Fruit fly (Drosophila melanogaster) whole organism, pupa: ENCODE results near the gene CG6800.
A peak's percentile ranks its signal among the peaks of the same experiment; 100 is the strongest.
"Not testable (repeated sequence)": the region's sequence is repeated elsewhere in the genome, so short reads cannot be mapped to it uniquely, and the experiment has no call there.

Experiments
- CG10348 ChIP-seq: fragments of 200-800 bp; sonication (Bioruptor generic); IDR thresholded peaks from 2 replicates; pipeline ENCODE4 v1.3.6; 2022; ENCODE audit warnings: missing biosample characterization, missing genetic modification characterization
- CG12605 ChIP-seq: fragments of 200-800 bp; sonication (Bioruptor generic); IDR thresholded peaks from 2 replicates; pipeline ENCODE4 v1.3.6; 2022; ENCODE audit warnings: missing biosample characterization, missing genetic modification characterization
- CG13204 ChIP-seq: fragments of 200-800 bp; sonication (Bioruptor generic); optimal IDR thresholded peaks from 2 replicates; lab custom pipeline; 2018; ENCODE audit warnings: missing biosample characterization, mild to moderate bottlenecking, missing genetic modification characterization, moderate library complexity
- CG14655 ChIP-seq: fragments of 200-800 bp; sonication (Bioruptor generic); optimal IDR thresholded peaks from 3 replicates; lab custom pipeline; 2017; ENCODE audit warnings: mild to moderate bottlenecking, missing biosample characterization, missing genetic modification reagents, missing genetic modification characterization
- CG15710 ChIP-seq: fragments of 200-800 bp; sonication (Bioruptor generic); optimal IDR thresholded peaks from 2 replicates; lab custom pipeline; 2018; ENCODE audit warnings: missing biosample characterization, mild to moderate bottlenecking, missing genetic modification characterization, moderate library complexity
- CG17806 ChIP-seq: fragments of 200-800 bp; sonication (Bioruptor generic); optimal IDR thresholded peaks from 2 replicates; lab custom pipeline; 2018; ENCODE audit warnings: missing biosample characterization, mild to moderate bottlenecking, missing genetic modification characterization, moderate library complexity
- CG32121 ChIP-seq: fragments of 200-800 bp; sonication (Bioruptor generic); IDR thresholded peaks from 2 replicates; pipeline ENCODE4 v1.3.6; 2022; ENCODE audit warnings: missing biosample characterization, missing genetic modification characterization
- CG34367 ChIP-seq: fragments of 200-800 bp; sonication (Bioruptor generic); optimal IDR thresholded peaks from 2 replicates; lab custom pipeline; 2018; ENCODE audit warnings: missing biosample characterization, mild to moderate bottlenecking, missing genetic modification characterization
- CG4496 ChIP-seq: fragments of 200-800 bp; sonication (Bioruptor generic); IDR thresholded peaks from 3 replicates; pipeline ENCODE4 v1.3.6; 2022; ENCODE audit warnings: missing biosample characterization, missing genetic modification characterization
- CG8159 ChIP-seq: fragments of 200-800 bp; sonication (Bioruptor generic); optimal IDR thresholded peaks from 3 replicates; lab custom pipeline; 2018; ENCODE audit warnings: missing biosample characterization, mild to moderate bottlenecking, missing genetic modification characterization, moderate library complexity
- CG8301 ChIP-seq: fragments of 200-800 bp; sonication (Bioruptor generic); optimal IDR thresholded peaks from 2 replicates; lab custom pipeline; 2018; ENCODE audit warnings: missing biosample characterization, mild to moderate bottlenecking, missing genetic modification characterization
- CG9948 ChIP-seq: fragments of 200-800 bp; sonication (Bioruptor generic); optimal IDR thresholded peaks from 2 replicates; lab custom pipeline; 2018; ENCODE audit warnings: missing biosample characterization, mild to moderate bottlenecking, missing genetic modification characterization, moderate library complexity
- D1 ChIP-seq: fragments of 200-800 bp; sonication (Bioruptor generic); optimal IDR thresholded peaks from 2 replicates; lab custom pipeline; 2018; ENCODE audit warnings: missing biosample characterization, mild to moderate bottlenecking, missing genetic modification characterization, moderate library complexity
- EcR ChIP-seq: fragments of 200-800 bp; sonication (Bioruptor generic); optimal IDR thresholded peaks from 3 replicates; lab custom pipeline; 2019; ENCODE audit warnings: missing biosample characterization, missing genetic modification characterization, mild to moderate bottlenecking, moderate library complexity, missing genetic modification reagents
- Ets98B ChIP-seq: fragments of 200-800 bp; sonication (Bioruptor generic); IDR thresholded peaks from 2 replicates; pipeline ENCODE4 v1.3.6; 2022; ENCODE audit warnings: missing biosample characterization, missing genetic modification characterization
- Pif1A ChIP-seq: fragments of 200-800 bp; sonication (Bioruptor generic); optimal IDR thresholded peaks from 3 replicates; lab custom pipeline; 2016; ENCODE audit warnings: missing biosample characterization, missing genetic modification characterization
- Pif1B ChIP-seq: fragments of 200-800 bp; sonication (Bioruptor generic); optimal IDR thresholded peaks from 3 replicates; lab custom pipeline; 2016; ENCODE audit warnings: missing biosample characterization, missing genetic modification characterization
- Snoo ChIP-seq: fragments of 200-800 bp; sonication (Bioruptor generic); optimal IDR thresholded peaks from 3 replicates; lab custom pipeline; 2017; ENCODE audit warnings: missing biosample characterization, mild to moderate bottlenecking, missing genetic modification characterization, inconsistent platforms
- fd96Ca ChIP-seq: fragments of 200-800 bp; sonication (Bioruptor generic); IDR thresholded peaks from 3 replicates; pipeline ENCODE4 v1.3.6; 2022; ENCODE audit warnings: missing biosample characterization, missing genetic modification characterization
- gl ChIP-seq: fragments of 200-800 bp; sonication (Bioruptor generic); optimal IDR thresholded peaks from 2 replicates; lab custom pipeline; 2018; ENCODE audit warnings: missing biosample characterization, mild to moderate bottlenecking, missing genetic modification characterization
- rn ChIP-seq: fragments of 200-800 bp; sonication (Bioruptor generic); IDR thresholded peaks from 2 replicates; pipeline ENCODE4 v1.3.6; 2022; ENCODE audit warnings: missing biosample characterization, missing genetic modification characterization

Gene CG6800

DNA sequence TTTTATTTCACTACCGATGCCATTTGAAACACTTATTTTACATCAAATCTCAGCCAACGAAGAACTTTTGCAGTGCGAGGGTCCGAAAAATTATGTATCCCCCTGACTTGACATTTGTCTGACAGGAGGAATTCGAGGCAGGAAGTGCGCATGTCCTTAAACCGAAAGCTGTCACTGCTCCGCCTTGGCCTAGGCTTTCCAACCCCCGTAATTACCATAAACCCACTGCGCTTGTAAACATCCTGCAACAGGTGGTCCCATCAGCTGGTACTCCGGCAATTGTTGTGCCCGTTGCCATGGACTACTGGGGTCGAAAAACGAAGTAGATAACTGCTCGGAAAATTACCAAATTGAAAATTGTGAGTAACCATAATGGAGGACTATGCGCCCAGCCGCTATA is at the start of gene CG6800, which contains the start of gene GABA-B-R2:
Gene CG6800 (plus strand): TSS at position 373 of the 400 bp plus-strand sequence.
Gene GABA-B-R2 (minus strand): TSS at position 75 of the 400 bp plus-strand sequence.
- TF ChIP-seq rn (GFP tag; lab: Robert Waterston, UW) (no peak), Pif1B (GFP tag; lab: Kevin White, UChicago) (no peak), CG15710 (tag; lab: Kevin White, UChicago) (no peak), CG4496 (no peak), CG12605 (peak; percentile 84), gl (no peak), CG32121 (GFP tag; lab: Robert Waterston, UW) (no peak), fd96Ca (GFP tag; lab: Robert Waterston, UW) (no peak), CG34367 (tag; lab: Kevin White, UChicago) (no peak)

DNA sequence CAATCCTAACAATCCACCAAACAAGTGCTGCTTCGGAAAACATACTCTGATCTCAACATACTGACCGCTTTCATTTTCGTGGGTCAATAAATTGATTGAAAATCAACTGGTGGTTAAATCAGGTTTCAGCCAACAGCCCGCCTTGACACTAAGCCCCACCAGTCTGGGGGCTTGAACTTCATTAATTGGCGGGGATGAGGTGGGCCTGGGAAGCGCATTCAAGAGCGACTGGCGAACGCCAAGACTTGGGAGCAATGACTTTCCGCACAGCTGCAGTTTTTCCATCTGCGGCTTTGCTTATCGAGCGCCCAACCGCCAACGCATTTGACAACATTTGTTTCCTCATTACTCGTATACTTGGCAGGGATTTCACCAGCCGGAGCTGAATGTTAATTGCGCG is 49.3 kb upstream of the CG6800 start:
- no peak for TF ChIP-seq CG34367 (tag; lab: Kevin White, UChicago)
- TF ChIP-seq EcR (GFP tag; lab: Kevin White, UChicago), result peak; percentile 60
- 0 out of 3 replicates have a peak, but pooled peaks have one; percentile 22 for TF ChIP-seq CG4496

DNA sequence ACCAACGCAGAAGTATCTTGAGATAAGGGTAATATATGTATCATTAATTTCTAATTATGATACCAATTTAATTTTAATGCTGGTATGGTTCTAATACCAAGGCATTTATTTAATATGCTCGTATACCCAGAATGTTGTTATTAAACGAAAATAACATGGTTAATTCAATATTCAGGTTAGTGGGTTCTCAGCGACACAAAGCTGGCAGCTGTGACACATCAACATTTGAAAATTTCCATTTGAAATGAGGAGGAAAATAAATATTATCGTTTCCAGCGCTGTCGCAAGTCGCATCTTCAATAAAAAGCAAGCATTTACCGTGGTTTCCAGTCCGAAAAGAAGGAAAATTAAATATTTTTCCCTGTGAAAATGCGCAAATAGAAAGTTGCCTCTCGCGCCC is 45.0 kb upstream of the CG6800 start:
- TF ChIP-seq EcR (GFP tag; lab: Kevin White, UChicago), result no peak
- no peak for TF ChIP-seq CG9948 (tag; lab: Kevin White, UChicago)
- no peak for TF ChIP-seq CG34367 (tag; lab: Kevin White, UChicago)
- no peak for TF ChIP-seq Ets98B (GFP tag; lab: Robert Waterston, UW)
- no peak for TF ChIP-seq CG13204 (GFP tag; lab: Kevin White, UChicago)
- TF ChIP-seq CG14655 (GFP tag; lab: Kevin White, UChicago), result no peak
- no peak for TF ChIP-seq Pif1B (GFP tag; lab: Kevin White, UChicago)
- no peak for TF ChIP-seq gl
- TF ChIP-seq CG17806 (tag; lab: Kevin White, UChicago), result no peak
- no peak for TF ChIP-seq fd96Ca (GFP tag; lab: Robert Waterston, UW)
- no peak for TF ChIP-seq CG8301 (tag; lab: Kevin White, UChicago)
- TF ChIP-seq CG10348 (GFP tag; lab: Robert Waterston, UW), result no peak

DNA sequence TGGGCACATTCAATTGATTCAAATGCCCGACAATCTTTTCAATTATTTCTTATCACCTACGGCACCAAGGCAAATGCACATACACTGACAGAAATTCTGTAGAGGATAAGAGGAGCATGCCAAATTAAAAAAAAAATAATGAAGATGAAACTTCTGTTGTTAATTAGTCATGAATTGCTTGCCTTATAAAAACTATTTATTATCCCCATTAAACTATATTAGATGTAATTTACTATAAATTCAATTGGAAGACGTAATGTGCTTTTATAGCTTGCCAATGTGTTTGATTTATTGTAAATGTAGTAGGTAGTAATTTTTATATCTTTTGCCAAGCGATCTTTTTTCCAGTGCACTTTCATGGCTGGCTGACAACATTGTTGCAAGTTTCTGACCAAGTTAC is 44.3 kb upstream of the CG6800 start:
- 0 out of 3 replicates have a peak, but pooled peaks have one; percentile 33 for TF ChIP-seq CG4496
- no peak for TF ChIP-seq Snoo
- no peak for TF ChIP-seq CG9948 (tag; lab: Kevin White, UChicago)
- no peak for TF ChIP-seq fd96Ca (GFP tag; lab: Robert Waterston, UW)
- no peak for TF ChIP-seq CG10348 (GFP tag; lab: Robert Waterston, UW)
- TF ChIP-seq CG13204 (GFP tag; lab: Kevin White, UChicago), result no peak
- TF ChIP-seq Pif1A (GFP tag; lab: Kevin White, UChicago), result no peak
- no peak for TF ChIP-seq rn (GFP tag; lab: Robert Waterston, UW)
- TF ChIP-seq CG32121 (GFP tag; lab: Robert Waterston, UW), result peak; percentile 59; the same call in 1 of the 2 replicates
- no peak for TF ChIP-seq Pif1B (GFP tag; lab: Kevin White, UChicago)
- TF ChIP-seq CG17806 (tag; lab: Kevin White, UChicago), result no peak
- TF ChIP-seq CG8301 (tag; lab: Kevin White, UChicago), result no peak
- TF ChIP-seq gl, result no peak
- TF ChIP-seq CG34367 (tag; lab: Kevin White, UChicago), result no peak
- peak; percentile 29 for TF ChIP-seq CG14655 (GFP tag; lab: Kevin White, UChicago)
- no peak for TF ChIP-seq EcR (GFP tag; lab: Kevin White, UChicago)
- peak; percentile 56; the same call in 1 of the 2 replicates for TF ChIP-seq Ets98B (GFP tag; lab: Robert Waterston, UW)
- TF ChIP-seq CG15710 (tag; lab: Kevin White, UChicago), result no peak
- TF ChIP-seq CG8159 (tag; lab: Kevin White, UChicago), result no peak
- no peak for TF ChIP-seq D1 (tag; lab: Kevin White, UChicago)
- TF ChIP-seq CG12605, result no peak

DNA sequence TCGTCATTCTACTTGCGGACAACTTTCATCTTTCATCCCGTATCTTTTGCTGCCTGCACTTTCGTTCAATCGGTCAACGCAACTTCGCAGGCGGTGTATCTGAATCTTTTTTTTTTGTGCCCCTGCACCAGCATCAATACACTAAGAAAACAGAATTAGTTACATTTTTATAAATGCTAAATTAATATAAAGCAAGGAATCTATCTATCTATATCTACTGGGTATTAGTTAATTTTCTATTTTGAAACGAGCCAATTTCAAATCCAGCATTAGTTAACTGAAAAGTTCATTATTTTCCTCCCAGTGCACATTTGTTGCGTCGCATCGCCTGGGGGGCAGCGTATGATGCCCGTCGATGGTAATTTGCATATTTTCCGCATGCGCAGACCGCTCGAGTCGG is 43.0 kb upstream of the CG6800 start:
- TF ChIP-seq CG34367 (tag; lab: Kevin White, UChicago) (peak; percentile 36), CG32121 (GFP tag; lab: Robert Waterston, UW) (peak; percentile 90), CG9948 (tag; lab: Kevin White, UChicago) (peak; percentile 50), CG10348 (GFP tag; lab: Robert Waterston, UW) (peak; percentile 51), Pif1B (GFP tag; lab: Kevin White, UChicago) (peak; percentile 49), CG13204 (GFP tag; lab: Kevin White, UChicago) (no peak), EcR (GFP tag; lab: Kevin White, UChicago) (no peak), CG14655 (GFP tag; lab: Kevin White, UChicago) (peak; percentile 70), fd96Ca (GFP tag; lab: Robert Waterston, UW) (peak; percentile 74), Ets98B (GFP tag; lab: Robert Waterston, UW) (peak; percentile 85), CG4496 (peak; percentile 78), Pif1A (GFP tag; lab: Kevin White, UChicago) (peak; percentile 18), rn (GFP tag; lab: Robert Waterston, UW) (peak; percentile 72), CG12605 (peak; percentile 76), D1 (tag; lab: Kevin White, UChicago) (no peak), CG8159 (tag; lab: Kevin White, UChicago) (peak; percentile 41), CG8301 (tag; lab: Kevin White, UChicago) (peak; percentile 64), gl (no peak), Snoo (peak; percentile 18), CG15710 (tag; lab: Kevin White, UChicago) (peak; percentile 28), CG17806 (tag; lab: Kevin White, UChicago) (peak; percentile 43)

DNA sequence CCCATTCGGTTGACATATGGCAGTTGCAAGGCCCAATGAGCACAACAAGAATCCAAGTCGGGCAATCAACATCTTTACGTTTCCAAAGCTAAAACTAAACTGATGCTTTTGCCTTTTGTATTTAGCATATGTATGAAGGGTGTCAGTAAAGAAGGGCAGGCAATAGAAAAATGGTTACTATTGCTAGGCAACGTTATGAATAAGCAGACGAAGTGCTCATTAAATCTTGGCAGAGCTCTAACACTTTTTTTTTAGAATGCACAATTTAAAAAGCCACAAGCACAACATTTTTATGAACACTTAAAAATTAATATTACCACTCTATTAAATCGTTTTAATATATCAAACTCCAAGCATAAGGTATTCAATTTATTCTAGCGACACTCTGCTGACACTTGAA is 39.7 kb upstream of the CG6800 start, which contains the start of gene Sfp93F:
Gene Sfp93F (minus strand): TSS at position 101 of the 400 bp plus-strand sequence.
- not testable (repeated sequence) for TF ChIP-seq Ets98B (GFP tag; lab: Robert Waterston, UW); CG8301 (tag; lab: Kevin White, UChicago); EcR (GFP tag; lab: Kevin White, UChicago)
